Worm (Caenorhabditis elegans): ENCODE results near the gene B0273.1.
"Not testable (repeated sequence)": the region's sequence is repeated elsewhere in the genome, so short reads cannot be mapped to it uniquely, and the experiment has no call there.

B0273.1 gene

DNA sequence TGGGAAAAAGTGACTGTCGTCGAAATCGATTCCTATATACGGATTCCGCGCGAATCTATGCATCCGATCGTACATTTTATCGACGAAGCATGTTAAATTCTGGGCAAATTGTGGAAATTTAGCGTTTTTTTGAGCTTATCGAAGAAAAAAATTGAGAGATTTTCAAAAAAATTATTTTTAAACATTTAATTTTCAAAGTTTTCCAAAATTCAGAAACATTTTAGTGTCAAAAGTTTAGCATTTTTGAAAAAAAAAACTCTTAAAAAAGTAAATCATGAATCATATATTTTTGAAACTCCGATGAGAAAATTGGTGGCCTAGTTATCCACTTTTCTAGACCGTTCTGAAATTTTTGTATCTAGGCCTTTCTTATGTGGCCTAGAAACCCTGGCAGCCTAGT lies 2.7 kb upstream of the B0273.1 start, which contains the start of gene B0273.115:
Gene B0273.115, minus strand, starts transcription at position 101 of the 400 bp plus-strand sequence.
- TF ChIP-seq mdl-1, C04F5.9, lin-15B (tag; optimal IDR thresholded peaks at IDR 0.05): not testable (repeated sequence)

DNA sequence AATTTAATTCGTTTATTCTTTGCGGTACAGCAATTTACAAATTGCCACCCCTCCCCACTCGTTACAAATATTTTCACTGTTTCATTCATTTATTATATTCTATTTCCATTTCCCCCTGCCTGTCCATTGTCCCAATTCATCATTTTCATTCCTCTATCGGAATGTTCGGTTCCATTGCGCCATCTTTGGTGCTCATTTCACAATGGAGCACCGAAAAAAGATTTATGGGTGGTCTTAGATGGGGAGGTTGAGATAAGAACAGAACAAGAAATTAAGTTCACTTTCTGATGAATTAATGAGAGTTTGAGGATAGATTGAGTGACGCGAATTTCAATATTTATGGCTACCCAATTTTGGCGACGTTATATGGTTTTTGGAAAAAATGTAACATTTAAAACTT lies 1.6 kb upstream of the B0273.1 start:
- no peak for TF ChIP-seq dpl-1 (GFP tag; optimal IDR thresholded peaks at IDR 0.05)
- TF ChIP-seq ceh-8 (GFP tag; optimal IDR thresholded peaks at IDR 0.05), result no peak
- TF ChIP-seq nhr-77 (tag; optimal IDR thresholded peaks at IDR 0.05), result no peak
- no peak for TF ChIP-seq dsc-1 (tag; optimal IDR thresholded peaks at IDR 0.05)
- no peak for TF ChIP-seq lin-13 (GFP tag; optimal IDR thresholded peaks at IDR 0.05)
- TF ChIP-seq hlh-17 (GFP tag; optimal IDR thresholded peaks at IDR 0.05; ENCODE audit: borderline replicate concordance), result no peak
- TF ChIP-seq nhr-85 (tag), result no peak
- no peak for TF ChIP-seq hpl-2 (GFP tag; optimal IDR thresholded peaks at IDR 0.05)
- no peak for TF ChIP-seq isw-1 (GFP tag; IDR thresholded peaks at IDR 0.05)
- TF ChIP-seq mep-1 (tag; optimal IDR thresholded peaks at IDR 0.05), result no peak
- TF ChIP-seq unc-130 (tag; optimal IDR thresholded peaks at IDR 0.05), result no peak
- TF ChIP-seq nhr-237 (tag; optimal IDR thresholded peaks at IDR 0.05), result no peak
- TF ChIP-seq unc-86 (tag; optimal IDR thresholded peaks at IDR 0.05), result no peak

DNA sequence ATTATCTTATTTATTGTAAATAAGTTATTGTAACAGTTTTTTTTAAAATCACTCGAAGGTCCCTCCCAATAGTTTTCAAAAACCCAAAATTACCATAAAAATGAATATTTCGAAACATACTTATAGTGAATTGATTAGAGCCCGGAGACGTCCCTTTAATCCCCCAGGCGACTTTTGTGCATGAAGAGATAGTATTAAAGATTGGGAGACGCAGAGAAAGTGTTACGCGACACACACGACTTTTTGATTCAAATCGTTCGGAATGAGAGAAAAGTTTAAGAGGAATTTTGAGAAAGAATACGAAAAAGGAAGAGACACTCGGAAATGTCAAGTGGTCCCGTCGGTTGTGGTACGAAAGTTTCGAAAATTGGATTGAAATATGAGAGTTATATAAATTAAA lies 657 bp upstream of the B0273.1 start:
- TF ChIP-seq elt-3 (tag; optimal IDR thresholded peaks at IDR 0.05) (no peak), mef-2 (tag; optimal IDR thresholded peaks at IDR 0.05) (no peak), unc-62 (GFP tag; optimal IDR thresholded peaks at IDR 0.05) (no peak), isw-1 (GFP tag; IDR thresholded peaks at IDR 0.05) (no peak), nhr-20 (tag; optimal IDR thresholded peaks at IDR 0.05) (no peak), ceh-63 (GFP tag; optimal IDR thresholded peaks at IDR 0.05) (no peak), nhr-11 (tag; optimal IDR thresholded peaks at IDR 0.05) (no peak), efl-1 (optimal IDR thresholded peaks at IDR 0.05) (no peak), efl-1 (GFP tag; optimal IDR thresholded peaks at IDR 0.05 in 1 of 2) (no peak), egl-27 (tag; optimal IDR thresholded peaks at IDR 0.05) (no peak), hpl-2 (GFP tag; optimal IDR thresholded peaks at IDR 0.05) (no peak), mep-1 (tag; optimal IDR thresholded peaks at IDR 0.05) (no peak), blmp-1 (tag; optimal IDR thresholded peaks at IDR 0.05) (no peak), fkh-4 (tag; optimal IDR thresholded peaks at IDR 0.05; ENCODE audit: borderline replicate concordance) (no peak), unc-98 (GFP tag; IDR thresholded peaks at IDR 0.05) (no peak), mdl-1 (tag; optimal IDR thresholded peaks at IDR 0.05) (no peak), sup-37 (GFP tag; optimal IDR thresholded peaks at IDR 0.05) (no peak), snpc-4 (tag; optimal IDR thresholded peaks at IDR 0.05) (no peak), unc-130 (tag; optimal IDR thresholded peaks at IDR 0.05) (no peak), jun-1 (tag; optimal IDR thresholded peaks at IDR 0.05) (no peak)

DNA sequence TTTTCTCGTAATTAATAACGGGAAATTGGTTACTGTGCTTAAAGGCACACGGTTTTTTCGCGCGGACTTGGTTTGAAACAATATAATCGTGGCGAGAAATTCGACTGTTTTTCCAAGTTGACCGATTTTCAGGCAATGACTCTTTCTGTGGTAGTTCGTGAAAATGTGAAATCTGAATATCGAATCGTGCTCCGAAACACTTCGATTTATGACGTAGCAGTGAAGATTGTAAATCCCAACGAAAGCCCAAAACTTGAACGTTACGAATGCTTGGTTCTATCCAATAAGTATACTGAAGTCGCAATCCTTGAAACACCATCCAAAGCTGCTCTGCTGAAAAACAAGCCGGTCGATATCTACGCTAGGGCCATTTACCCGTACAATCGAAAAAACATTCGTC lies 307 bp downstream of the B0273.1 start:
- TF ChIP-seq efl-1 (optimal IDR thresholded peaks at IDR 0.05) (no peak), efl-1 (GFP tag; optimal IDR thresholded peaks at IDR 0.05 in 1 of 2) (peak in 1 of 2 experiments; percentile 54), lin-35 (GFP tag; optimal IDR thresholded peaks at IDR 0.05) (no peak)

DNA sequence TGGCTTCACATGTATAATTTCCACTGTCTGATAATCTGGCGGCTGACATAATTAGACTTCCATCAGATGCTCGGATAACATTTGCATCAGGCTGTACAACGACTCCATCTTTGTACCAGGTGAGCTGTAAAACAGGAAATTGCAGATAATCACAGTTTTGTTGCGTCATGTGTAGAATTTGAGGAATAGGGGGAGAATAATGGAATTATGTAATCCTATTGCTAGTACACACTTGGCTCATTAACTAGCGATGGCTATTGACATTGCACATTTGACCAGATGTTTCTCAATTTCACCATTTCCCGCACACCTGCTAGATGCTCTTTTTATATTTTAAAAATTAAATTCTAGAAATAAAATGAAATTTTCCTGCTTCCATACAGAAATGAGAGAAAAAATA lies 7.6 kb downstream of the B0273.1 start:
- TF ChIP-seq mep-1 (tag; optimal IDR thresholded peaks at IDR 0.05), result no peak
- TF ChIP-seq blmp-1 (tag; optimal IDR thresholded peaks at IDR 0.05), result no peak
- TF ChIP-seq nhr-85 (tag), result no peak
- no peak for TF ChIP-seq zip-4 (GFP tag; optimal IDR thresholded peaks at IDR 0.05)

DNA sequence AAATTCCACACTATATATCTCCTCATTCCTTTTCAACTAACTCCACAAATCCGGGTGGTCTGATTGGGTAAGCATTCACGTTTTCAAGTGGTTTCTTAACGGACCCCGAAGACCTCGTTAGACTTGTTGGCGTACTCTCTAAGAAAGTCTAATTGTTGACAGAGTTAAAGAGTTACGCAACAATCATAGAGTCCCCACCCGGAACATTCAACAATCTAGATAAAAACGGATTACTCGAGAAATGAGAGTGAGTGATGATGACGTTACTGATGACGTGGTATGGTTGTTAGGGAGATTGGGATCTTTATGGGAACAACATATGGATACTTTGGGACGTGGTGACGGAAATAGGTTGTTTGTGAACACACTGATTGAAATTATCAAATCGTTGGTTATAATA lies 8.8 kb downstream of the B0273.1 start:
- no peak for TF ChIP-seq lin-39 (tag; optimal IDR thresholded peaks at IDR 0.05)
- no peak for TF ChIP-seq hpl-2 (GFP tag; optimal IDR thresholded peaks at IDR 0.05)
- no peak for TF ChIP-seq mdl-1 (tag; optimal IDR thresholded peaks at IDR 0.05)
- no peak for TF ChIP-seq xbp-1 (tag; optimal IDR thresholded peaks at IDR 0.05)
- no peak for TF ChIP-seq fkh-10 (GFP tag; optimal IDR thresholded peaks at IDR 0.05)
- no peak for TF ChIP-seq snu-23 (GFP tag; optimal IDR thresholded peaks at IDR 0.05)
- no peak for TF ChIP-seq ces-1 (GFP tag; optimal IDR thresholded peaks at IDR 0.05)
- no peak for TF ChIP-seq nhr-11 (tag; optimal IDR thresholded peaks at IDR 0.05)
